Worm (Caenorhabditis elegans) whole organism, L3 larva: ENCODE data around the gene grl-31.

ENCODE experiments used
- R02D3.7 ChIP-seq: fragments of 150-350 bp; optimal IDR thresholded peaks from 2 replicates; lab custom pipeline; 2014; ENCODE audit warnings: missing biosample characterization, missing genetic modification characterization
- ama-1 ChIP-seq: fragments of 150-350 bp; optimal IDR thresholded peaks from 2 replicates; lab custom pipeline; 2018
- ceh-28 ChIP-seq: fragments of 150-350 bp; optimal IDR thresholded peaks from 2 replicates; lab custom pipeline; 2014; ENCODE audit warnings: missing biosample characterization, missing genetic modification reagents, missing genetic modification characterization
- ceh-82 ChIP-seq: fragments of 150-350 bp; optimal IDR thresholded peaks from 2 replicates; lab custom pipeline; 2014; ENCODE audit warnings: missing biosample characterization, missing genetic modification characterization
- elt-3 ChIP-seq, 3 experiments: fragments of 150-350 bp in 1 of 3; sonication (generic microtip) in 2 of 3; optimal IDR thresholded peaks; 2 replicates in 2 of 3; 4 replicates in 1 of 3; lab custom pipeline; 2014 to 2017; ENCODE audit warnings: missing biosample characterization in 3 of 3, missing genetic modification characterization in 3 of 3
- fos-1 ChIP-seq: fragments of 150-350 bp; optimal IDR thresholded peaks from 2 replicates; lab custom pipeline; 2014; ENCODE audit warnings: missing biosample characterization, missing genetic modification characterization
- nhr-23 ChIP-seq: fragments of 150-350 bp; optimal IDR thresholded peaks from 2 replicates; lab custom pipeline; 2014; ENCODE audit warnings: missing biosample characterization, missing genetic modification reagents, missing genetic modification characterization
- nhr-237 ChIP-seq: fragments of 150-350 bp; optimal IDR thresholded peaks from 2 replicates; lab custom pipeline; 2014; ENCODE audit warnings: missing biosample characterization, missing genetic modification characterization
- nhr-28 ChIP-seq: fragments of 150-350 bp; optimal IDR thresholded peaks from 2 replicates; lab custom pipeline; 2014; ENCODE audit warnings: missing biosample characterization, missing genetic modification characterization
- nhr-76 ChIP-seq: fragments of 150-350 bp; sonication (generic microtip); optimal IDR thresholded peaks from 5 replicates; lab custom pipeline; 2014; ENCODE audit warnings: missing biosample characterization, missing genetic modification characterization
- pqm-1 ChIP-seq: fragments of 150-350 bp; optimal IDR thresholded peaks from 2 replicates; lab custom pipeline; 2017; ENCODE audit warnings: missing biosample characterization, missing genetic modification characterization, inconsistent platforms
- skn-1 ChIP-seq: fragments of 150-350 bp; optimal IDR thresholded peaks from 2 replicates; lab custom pipeline; 2014; ENCODE audit warnings: missing biosample characterization, missing genetic modification characterization
- snpc-4 ChIP-seq: fragments of 150-350 bp; optimal IDR thresholded peaks from 2 replicates; lab custom pipeline; 2014; ENCODE audit warnings: missing biosample characterization, missing genetic modification characterization
- unc-62 ChIP-seq: fragments of 150-350 bp; sonication (generic microtip); optimal IDR thresholded peaks from 4 replicates; lab custom pipeline; 2014; ENCODE audit warnings: missing biosample characterization, missing genetic modification reagents, missing genetic modification characterization

DNA sequence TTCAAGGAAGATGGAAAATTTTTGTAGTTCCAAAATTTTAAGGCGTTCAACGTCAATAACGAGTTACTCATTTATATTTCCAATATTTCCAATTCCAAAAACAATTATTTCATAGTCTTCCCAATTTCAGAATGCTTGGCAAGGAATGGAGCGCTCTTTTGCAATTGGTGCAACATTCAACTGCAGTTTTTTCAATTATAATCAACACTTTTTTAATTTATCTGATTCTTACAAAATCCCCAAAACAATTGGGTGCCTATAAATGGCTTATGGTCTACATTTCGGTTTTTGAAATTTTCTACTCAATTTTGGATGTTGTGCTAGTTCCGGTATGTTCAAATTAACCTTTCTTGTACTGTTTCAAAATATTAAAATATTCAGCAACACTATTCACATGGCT lies 49.9 kb downstream of the grl-31 start, which contains the start of gene str-225:
- TF ChIP-seq nhr-28 (tag; lab: Kevin White, UChicago) (no peak), skn-1 (tag; lab: Kevin White, UChicago) (no peak), nhr-76 (tag; lab: Kevin White, UChicago) (no peak), nhr-237 (tag; lab: Kevin White, UChicago) (no peak), ama-1 (no peak), R02D3.7 (tag; lab: Kevin White, UChicago) (no peak), ceh-28 (tag; lab: Kevin White, UChicago) (no peak), fos-1 (no peak), elt-3 (tag; optimal IDR thresholded peaks at IDR 0.05; lab: Kevin White, UChicago) (no peak), unc-62 (GFP tag; lab: Kevin White, UChicago) (no peak), pqm-1 (no peak), ceh-82 (tag; lab: Kevin White, UChicago) (no peak), nhr-23 (tag; lab: Kevin White, UChicago) (no peak), snpc-4 (no peak)
